Fruit fly (Drosophila melanogaster) Kc167 (cell line): ENCODE data around the gene CG4565.

Experiments used
- h ChIP-seq: fragments of >200 bp; optimal IDR thresholded peaks from 3 replicates; lab custom pipeline; 2018; ENCODE audit warnings: missing external identifiers
- psq ChIP-seq: fragments of >200 bp; optimal IDR thresholded peaks from 2 replicates; lab custom pipeline; 2017; ENCODE audit warnings: missing external identifiers

DNA sequence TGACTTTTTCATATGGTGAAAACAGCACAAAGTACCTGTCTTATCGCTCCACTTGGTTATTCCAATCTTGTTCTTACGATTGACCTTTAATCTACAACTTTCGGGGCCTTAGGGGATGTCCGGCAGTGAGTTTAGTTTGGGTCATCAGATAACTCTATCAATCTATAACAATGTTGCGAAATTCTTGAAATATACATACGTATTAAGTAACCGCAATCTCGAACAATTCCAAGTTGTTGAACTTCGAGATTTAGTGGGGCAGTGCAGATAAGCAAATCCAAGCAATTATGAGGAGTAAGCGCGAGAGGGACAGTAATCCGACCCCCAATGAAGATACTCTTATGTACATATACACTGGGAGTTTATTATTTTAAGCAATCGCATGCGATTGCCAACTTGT is 18.0 kb downstream of the CG4565 start:
- no peak for TF ChIP-seq psq
- no peak for TF ChIP-seq h (lab: Kevin White, UChicago)
